Fruit fly (Drosophila melanogaster) S2 (cell line): ENCODE results near the gene CG1750.

Experiments used
- CG8478 ChIP-seq: fragments of >200 bp; optimal IDR thresholded peaks from 2 replicates; lab custom pipeline; 2018
- CTCF ChIP-seq, 2 experiments: fragments of >200 bp; optimal IDR thresholded peaks; 2 replicates each; lab custom pipeline; 2018

- no peak for TF ChIP-seq CG8478 (lab: Kevin White, UChicago)
- no peak for TF ChIP-seq CTCF (optimal IDR thresholded peaks at IDR 0.05; lab: Kevin White, UChicago)
Measured at dm6 chr3R:31259947-31260346, 5.2 kb upstream of the CG1750 start, which contains the start of gene CAH16.
